Fruit fly (Drosophila melanogaster) whole organism: ENCODE measurements around the gene Zyx.

Experiments
- CG8478 ChIP-seq: fragments of >200 bp; optimal IDR thresholded peaks from 2 replicates; lab custom pipeline; 2018; ENCODE audit warnings: inconsistent platforms
- Dll ChIP-seq: fragments of >200 bp; optimal IDR thresholded peaks from 2 replicates; lab custom pipeline; 2017
- EcR ChIP-seq, 2 experiments: fragments of >200 bp; optimal IDR thresholded peaks; 2 replicates each; lab custom pipeline; 2017; ENCODE audit warnings: missing biosample characterization in 2 of 2, missing genetic modification characterization in 2 of 2, missing genetic modification reagents in 2 of 2
- pan ChIP-seq: fragments of >200 bp; optimal IDR thresholded peaks from 2 replicates; lab custom pipeline; 2017
- psq ChIP-seq: fragments of >200 bp; optimal IDR thresholded peaks from 2 replicates; lab custom pipeline; 2017
- usp ChIP-seq: fragments of >200 bp; optimal IDR thresholded peaks from 2 replicates; lab custom pipeline; 2017; ENCODE audit warnings: missing biosample characterization, missing genetic modification characterization, mixed read lengths

Zyx gene

DNA sequence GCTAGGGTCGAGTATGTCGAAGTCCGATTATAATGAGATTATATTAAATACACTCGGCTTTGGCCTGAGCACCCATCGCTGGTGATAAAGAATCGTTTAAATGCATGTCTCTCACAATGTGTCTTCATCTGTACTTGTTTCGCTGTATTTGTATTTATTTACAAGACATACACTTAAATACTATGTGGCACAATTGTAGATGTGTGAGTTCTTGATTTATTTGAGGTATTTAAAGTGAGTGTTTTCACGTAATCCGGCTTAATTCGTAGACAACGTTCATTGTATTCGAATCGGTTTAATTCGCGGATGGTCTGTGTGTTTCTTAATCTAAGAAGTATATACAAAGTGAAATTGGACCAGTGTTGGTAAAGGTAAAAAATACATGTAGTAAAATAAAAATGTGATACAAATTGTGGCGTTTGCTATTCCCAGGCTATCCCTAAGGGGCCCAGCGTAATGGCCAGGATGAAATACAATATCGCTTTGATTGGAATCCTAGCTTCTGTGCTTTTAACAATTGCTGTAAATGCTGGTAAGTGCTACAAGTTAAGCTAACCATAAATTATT, at the start of gene Zyx:
TSS of gene Zyx (minus strand) at position 350 of the 567 bp plus-strand sequence.
- no peak for TF ChIP-seq usp (GFP tag; lab: Kevin White, UChicago)

dm6 chr4:1112867-1113769, 48.3 kb upstream of the Zyx start:
- TF ChIP-seq Dll (no peak), pan (peak; percentile 75)

DNA sequence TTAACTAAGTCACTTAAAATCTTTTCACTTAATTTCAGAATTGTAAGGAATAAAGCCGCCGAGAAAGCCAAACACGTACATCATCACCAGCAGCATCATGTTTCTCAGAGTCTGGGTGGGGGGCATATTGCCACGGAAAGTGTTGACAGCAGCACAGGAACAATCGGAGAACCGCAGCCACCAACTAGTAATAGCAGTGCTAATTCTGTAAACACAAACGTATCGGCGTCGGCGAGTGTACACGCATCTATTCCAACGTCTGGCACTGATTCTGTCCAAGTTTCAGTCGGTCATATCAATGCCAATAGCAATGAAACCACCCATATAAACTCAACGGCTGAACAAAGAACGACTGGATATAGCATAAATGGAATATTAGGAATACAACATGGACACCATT, 41.3 kb upstream of the Zyx start:
- TF ChIP-seq usp (GFP tag; lab: Kevin White, UChicago) (no peak), Dll (no peak), CG8478 (lab: Kevin White, UChicago) (no peak), EcR (GFP tag; optimal IDR thresholded peaks at IDR 0.05; lab: Kevin White, UChicago) (no peak), psq (lab: Kevin White, UChicago) (no peak), pan (no peak)

dm6 chr4:1097608-1098262, 32.9 kb upstream of the Zyx start:
- no peak for TF ChIP-seq CG8478 (lab: Kevin White, UChicago)
- TF ChIP-seq Dll, result no peak
- TF ChIP-seq usp (GFP tag; lab: Kevin White, UChicago), result no peak
- no peak for TF ChIP-seq psq (lab: Kevin White, UChicago)
- TF ChIP-seq pan, result no peak
- no peak for TF ChIP-seq EcR (GFP tag; optimal IDR thresholded peaks at IDR 0.05; lab: Kevin White, UChicago)

dm6 chr4:1093446-1093845, 28.6 kb upstream of the Zyx start:
- TF ChIP-seq CG8478 (lab: Kevin White, UChicago), result no peak
- no peak for TF ChIP-seq EcR (GFP tag; optimal IDR thresholded peaks at IDR 0.05; lab: Kevin White, UChicago)
- no peak for TF ChIP-seq pan
- no peak for TF ChIP-seq Dll
- no peak for TF ChIP-seq usp (GFP tag; lab: Kevin White, UChicago)
- TF ChIP-seq psq (lab: Kevin White, UChicago), result no peak

DNA sequence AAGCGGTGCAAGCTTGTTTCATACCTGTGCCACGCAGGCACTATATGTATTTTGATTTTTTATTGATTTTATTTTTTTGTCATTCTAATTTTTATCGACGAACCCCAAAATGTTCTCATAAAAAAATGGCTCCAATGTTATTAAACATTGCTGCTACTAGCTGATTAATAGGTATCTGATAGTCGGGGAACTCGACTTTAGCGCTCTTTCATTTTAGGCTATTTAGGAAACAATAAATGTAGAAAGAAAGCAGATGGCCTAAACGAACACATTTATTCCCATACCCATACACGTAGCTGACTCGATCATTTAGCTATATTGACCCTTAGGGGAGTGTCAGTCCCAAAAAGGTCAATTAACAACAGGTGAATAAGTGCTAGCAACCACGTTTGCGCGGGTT, 25.5 kb upstream of the Zyx start:
- TF ChIP-seq usp (GFP tag; lab: Kevin White, UChicago) (no peak), CG8478 (lab: Kevin White, UChicago) (no peak), Dll (no peak), psq (lab: Kevin White, UChicago) (no peak), EcR (GFP tag; optimal IDR thresholded peaks at IDR 0.05; lab: Kevin White, UChicago) (no peak), pan (no peak)

DNA sequence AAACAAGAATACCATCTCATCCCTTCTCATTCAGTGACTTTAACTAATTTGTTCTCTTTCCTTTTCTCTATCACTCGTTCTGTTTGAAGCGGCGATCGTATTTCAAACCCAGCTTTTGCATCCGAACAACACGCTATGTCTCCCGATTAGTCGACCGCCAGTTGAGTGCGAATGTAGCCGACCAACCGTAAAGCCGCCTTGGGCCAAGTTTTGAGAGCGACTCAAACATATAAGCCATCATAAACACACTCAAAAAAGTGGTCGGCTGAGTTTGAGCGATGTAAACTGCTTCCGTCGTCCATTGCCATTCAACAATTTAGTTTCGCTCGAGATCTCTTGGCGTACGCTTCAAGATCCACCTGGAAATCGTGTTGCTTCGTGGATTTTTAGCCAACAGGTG, 23.7 kb upstream of the Zyx start, which contains the start of gene sv:
TSS of gene sv (plus strand) at position 319 of the 400 bp plus-strand sequence.
- TF ChIP-seq Dll (no peak), EcR (GFP tag; optimal IDR thresholded peaks at IDR 0.05; lab: Kevin White, UChicago) (no peak), pan (no peak), usp (GFP tag; lab: Kevin White, UChicago) (no peak), CG8478 (lab: Kevin White, UChicago) (no peak), psq (lab: Kevin White, UChicago) (no peak)

DNA sequence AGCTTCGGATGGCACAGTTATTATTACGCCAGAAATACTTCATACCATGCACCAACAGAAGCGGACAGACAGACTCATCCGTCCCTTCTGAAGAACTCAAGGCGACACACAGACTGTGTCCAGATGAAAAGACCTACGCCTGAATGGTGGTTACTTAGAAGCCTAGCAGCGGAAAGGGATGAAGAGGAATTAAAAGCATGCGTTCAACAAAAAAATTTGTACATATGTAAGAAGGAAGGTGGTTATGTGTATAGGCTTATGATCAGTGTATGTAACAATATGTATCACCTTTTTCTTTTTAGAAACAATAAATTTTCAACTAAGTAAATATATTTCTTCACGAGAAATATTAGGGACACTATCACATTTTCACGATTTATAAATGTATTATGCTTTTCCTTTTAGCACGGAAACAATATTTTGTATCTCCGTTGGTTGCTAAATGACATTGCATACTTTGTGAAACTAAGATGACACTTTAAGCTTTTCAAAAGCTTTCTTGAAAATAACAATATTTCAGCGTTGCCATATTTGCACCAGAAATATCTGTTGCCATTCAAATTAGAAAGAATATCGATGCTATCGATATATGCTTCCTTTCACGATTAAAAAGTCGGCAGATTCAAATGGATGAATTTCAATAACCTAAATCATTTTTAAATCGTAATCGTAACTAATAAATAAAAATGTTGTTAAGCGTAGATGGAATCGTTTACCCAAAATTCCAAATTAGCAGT, 19.7 kb upstream of the Zyx start, which contains the start of gene Actbeta:
TSS of gene Actbeta (minus strand) at position 471 of the 737 bp plus-strand sequence.
- TF ChIP-seq psq (lab: Kevin White, UChicago) (no peak), usp (GFP tag; lab: Kevin White, UChicago) (no peak), CG8478 (lab: Kevin White, UChicago) (no peak), Dll (no peak), EcR (GFP tag; optimal IDR thresholded peaks at IDR 0.05; lab: Kevin White, UChicago) (no peak), pan (no peak)

DNA sequence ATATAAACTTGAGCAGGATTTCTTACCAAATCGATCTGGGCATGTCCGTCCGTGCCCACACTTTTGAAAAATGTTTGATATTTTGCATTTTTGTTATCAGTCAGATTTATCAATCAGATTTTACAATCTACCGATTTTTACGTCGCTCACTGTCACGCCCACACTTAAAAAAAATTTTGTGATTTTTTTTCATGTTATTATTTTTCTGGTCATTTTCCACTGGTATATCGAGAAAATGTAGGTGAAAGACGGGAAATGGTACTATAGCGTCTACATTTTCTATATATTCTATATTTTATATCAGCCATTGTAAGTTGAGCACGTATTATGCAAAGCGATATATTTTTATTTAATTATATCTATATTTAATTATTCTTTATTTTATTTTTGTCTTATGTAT, 582 bp downstream of the Zyx start:
- TF ChIP-seq Dll (no peak), EcR (GFP tag; optimal IDR thresholded peaks at IDR 0.05; lab: Kevin White, UChicago) (no peak), CG8478 (lab: Kevin White, UChicago) (no peak), pan (no peak), usp (GFP tag; lab: Kevin White, UChicago) (no peak), psq (lab: Kevin White, UChicago) (no peak)

- TF ChIP-seq Dll (no peak), CG8478 (lab: Kevin White, UChicago) (no peak), pan (no peak), psq (lab: Kevin White, UChicago) (no peak), EcR (GFP tag; optimal IDR thresholded peaks at IDR 0.05; lab: Kevin White, UChicago) (no peak), usp (GFP tag; lab: Kevin White, UChicago) (no peak)
These were observed 1.6 kb downstream of the Zyx start for dm6 chr4:1062957-1063812.

- TF ChIP-seq psq (lab: Kevin White, UChicago) (no peak), Dll (no peak), pan (no peak), CG8478 (lab: Kevin White, UChicago) (no peak), usp (GFP tag; lab: Kevin White, UChicago) (no peak), EcR (GFP tag; optimal IDR thresholded peaks at IDR 0.05; lab: Kevin White, UChicago) (no peak)
These were observed 3.7 kb downstream of the Zyx start for dm6 chr4:1061095-1061432.
